Fruit fly (Drosophila melanogaster): Measurements from ENCODE around the gene qm.
A peak's percentile ranks its signal among the peaks of the same experiment; 100 is the strongest.

The qm gene

dm6 chr3L:7360324-7360852 is 12.3 kb downstream of the qm start, which contains the start of gene Sec63:
Gene Sec63 (plus strand): TSS chr3L:7360561.
- TF ChIP-seq cnc (optimal IDR thresholded peaks at IDR 0.05) (no peak), ovo (GFP tag; optimal IDR thresholded peaks at IDR 0.05) (peak; percentile 49), cic (GFP tag; optimal IDR thresholded peaks at IDR 0.05) (no peak), CG1620 (GFP tag; optimal IDR thresholded peaks at IDR 0.05) (peak; percentile 40), CG12768 (GFP tag; optimal IDR thresholded peaks at IDR 0.05) (no peak), toe (GFP tag; optimal IDR thresholded peaks at IDR 0.05) (no peak), Mnt (GFP tag; optimal IDR thresholded peaks at IDR 0.05) (peak; percentile 12), pad (GFP tag; optimal IDR thresholded peaks at IDR 0.05) (peak; percentile 42), CG7101 (tag; optimal IDR thresholded peaks at IDR 0.05) (no peak), CG33017 (tag; optimal IDR thresholded peaks at IDR 0.05) (no peak), CG11617 (GFP tag; optimal IDR thresholded peaks at IDR 0.05) (peak; percentile 5), Hr96 (GFP tag; optimal IDR thresholded peaks at IDR 0.05) (peak; percentile 46), CG14711 (tag; optimal IDR thresholded peaks at IDR 0.05) (peak; percentile 98)

DNA sequence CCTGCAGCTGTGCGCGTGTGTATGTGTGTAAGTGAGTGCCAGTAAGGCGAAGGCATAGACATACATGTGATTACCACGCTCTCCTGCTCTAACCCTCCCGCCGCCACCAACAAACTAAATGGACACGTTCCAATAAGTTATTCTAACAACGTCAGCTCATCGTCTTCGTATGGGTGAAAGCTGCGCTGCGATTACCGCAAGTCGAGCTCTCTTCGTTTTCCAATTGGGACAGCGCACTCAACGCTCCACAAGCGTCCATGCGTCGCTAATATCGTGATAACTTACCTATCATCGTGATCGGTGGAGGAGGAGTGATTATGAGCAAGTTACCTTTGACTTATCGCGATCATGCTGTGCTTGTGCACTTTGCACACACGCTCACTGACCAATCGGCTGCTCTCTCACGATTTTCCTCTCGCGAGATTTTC is 13.0 kb downstream of the qm start:
- no peak for TF ChIP-seq kay (GFP tag; ENCODE audit: borderline replicate concordance)
- no peak for TF ChIP-seq Hr96 (GFP tag; optimal IDR thresholded peaks at IDR 0.05)
- TF ChIP-seq CG33017 (tag; optimal IDR thresholded peaks at IDR 0.05), result peak; percentile 70
- TF ChIP-seq ovo (GFP tag; optimal IDR thresholded peaks at IDR 0.05), result peak; percentile 26
- TF ChIP-seq toe (GFP tag; optimal IDR thresholded peaks at IDR 0.05), result no peak
- no peak for TF ChIP-seq cnc (optimal IDR thresholded peaks at IDR 0.05)
- peak; percentile 71 for TF ChIP-seq CG12768 (GFP tag; optimal IDR thresholded peaks at IDR 0.05)
- peak; percentile 27 for TF ChIP-seq CG7101 (tag; optimal IDR thresholded peaks at IDR 0.05)
- TF ChIP-seq cic (GFP tag; optimal IDR thresholded peaks at IDR 0.05), result peak; percentile 86
- no peak for TF ChIP-seq CG14711 (tag; optimal IDR thresholded peaks at IDR 0.05)
- TF ChIP-seq CG1620 (GFP tag; optimal IDR thresholded peaks at IDR 0.05), result no peak
- peak; percentile 32 for TF ChIP-seq CG7045 (GFP tag; optimal IDR thresholded peaks at IDR 0.05)
- peak; percentile 52 for TF ChIP-seq bab1 (GFP tag; optimal IDR thresholded peaks at IDR 0.05)
- TF ChIP-seq Clk (GFP tag; optimal IDR thresholded peaks at IDR 0.05), result no peak
- no peak for TF ChIP-seq Crg-1 (GFP tag; optimal IDR thresholded peaks at IDR 0.05)
- TF ChIP-seq pad (GFP tag; optimal IDR thresholded peaks at IDR 0.05), result peak; percentile 57
- no peak for TF ChIP-seq CG11617 (GFP tag; optimal IDR thresholded peaks at IDR 0.05)
- peak; percentile 88 for TF ChIP-seq tj (GFP tag; optimal IDR thresholded peaks at IDR 0.05)
- peak; percentile 93 for TF ChIP-seq Mnt (GFP tag; optimal IDR thresholded peaks at IDR 0.05)
- no peak for TF ChIP-seq CG5204 (GFP tag; optimal IDR thresholded peaks at IDR 0.05)

dm6 chr3L:7364717-7365278 is 16.7 kb downstream of the qm start:
- TF ChIP-seq Clk (GFP tag; optimal IDR thresholded peaks at IDR 0.05) (no peak), CG7101 (tag; optimal IDR thresholded peaks at IDR 0.05) (no peak), Hr96 (GFP tag; optimal IDR thresholded peaks at IDR 0.05) (no peak), cnc (optimal IDR thresholded peaks at IDR 0.05) (no peak), bab1 (GFP tag; optimal IDR thresholded peaks at IDR 0.05) (no peak), CG12768 (GFP tag; optimal IDR thresholded peaks at IDR 0.05) (no peak), CG7045 (GFP tag; optimal IDR thresholded peaks at IDR 0.05) (no peak), kay (GFP tag; ENCODE audit: borderline replicate concordance) (no peak), CG33017 (tag; optimal IDR thresholded peaks at IDR 0.05) (no peak), CG5204 (GFP tag; optimal IDR thresholded peaks at IDR 0.05) (no peak), CG1620 (GFP tag; optimal IDR thresholded peaks at IDR 0.05) (no peak), Crg-1 (GFP tag; optimal IDR thresholded peaks at IDR 0.05) (no peak), cic (GFP tag; optimal IDR thresholded peaks at IDR 0.05) (no peak), CG11617 (GFP tag; optimal IDR thresholded peaks at IDR 0.05) (no peak), Mnt (GFP tag; optimal IDR thresholded peaks at IDR 0.05) (no peak), toe (GFP tag; optimal IDR thresholded peaks at IDR 0.05) (no peak), ovo (GFP tag; optimal IDR thresholded peaks at IDR 0.05) (no peak), CG14711 (tag; optimal IDR thresholded peaks at IDR 0.05) (no peak), tj (GFP tag; optimal IDR thresholded peaks at IDR 0.05) (no peak)

DNA sequence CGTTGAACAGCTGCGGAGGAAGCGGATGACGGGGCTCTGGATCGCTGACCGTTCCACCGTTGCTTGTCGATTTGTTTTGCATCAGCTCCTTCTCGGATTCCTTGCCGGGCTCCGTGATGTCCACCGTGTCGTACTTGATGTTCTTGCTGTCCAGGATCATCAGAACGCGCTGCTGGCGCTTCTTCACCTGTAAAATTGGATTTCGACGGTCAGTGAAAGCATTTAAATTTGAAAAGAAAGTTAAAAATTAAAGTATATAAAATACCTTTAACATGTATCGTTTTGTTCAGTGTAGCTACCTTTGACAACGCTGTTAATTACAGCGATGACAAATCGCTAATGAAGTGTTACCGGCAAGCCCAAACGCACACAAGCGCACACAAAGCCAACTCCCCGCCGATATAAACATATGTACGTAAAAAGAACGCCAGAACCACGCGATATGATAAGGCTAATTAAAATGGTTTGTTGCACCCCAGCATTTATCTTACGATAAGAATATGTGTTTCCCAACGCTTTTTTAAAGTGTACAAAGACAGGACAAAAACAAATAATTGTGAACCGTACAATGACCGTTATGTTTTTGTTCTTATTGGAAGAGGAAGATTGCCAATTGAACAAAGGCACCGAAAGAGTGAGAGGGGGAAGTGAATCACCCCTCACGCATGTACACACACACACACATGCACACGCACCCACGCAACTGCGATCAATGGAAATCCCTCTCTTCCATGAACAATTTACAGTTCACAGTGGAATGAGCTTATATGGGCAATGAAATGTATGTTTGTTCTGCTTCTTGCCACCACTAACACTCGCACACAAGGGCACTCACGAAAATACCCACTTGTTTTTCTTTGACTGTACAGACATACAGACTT is 19.9 kb downstream of the qm start:
- TF ChIP-seq CG1620 (GFP tag; optimal IDR thresholded peaks at IDR 0.05) (no peak), CG12768 (GFP tag; optimal IDR thresholded peaks at IDR 0.05) (no peak), Hr96 (GFP tag; optimal IDR thresholded peaks at IDR 0.05) (no peak), kay (GFP tag; ENCODE audit: borderline replicate concordance) (peak; percentile 92), CG5204 (GFP tag; optimal IDR thresholded peaks at IDR 0.05) (no peak), CG11617 (GFP tag; optimal IDR thresholded peaks at IDR 0.05) (peak; percentile 5), CG14711 (tag; optimal IDR thresholded peaks at IDR 0.05) (no peak), ovo (GFP tag; optimal IDR thresholded peaks at IDR 0.05) (peak; percentile 91), bab1 (GFP tag; optimal IDR thresholded peaks at IDR 0.05) (no peak), cnc (optimal IDR thresholded peaks at IDR 0.05) (no peak), CG7101 (tag; optimal IDR thresholded peaks at IDR 0.05) (no peak), tj (GFP tag; optimal IDR thresholded peaks at IDR 0.05) (no peak), cic (GFP tag; optimal IDR thresholded peaks at IDR 0.05) (peak; percentile 50), Crg-1 (GFP tag; optimal IDR thresholded peaks at IDR 0.05) (peak; percentile 7), pad (GFP tag; optimal IDR thresholded peaks at IDR 0.05) (peak; percentile 99), CG33017 (tag; optimal IDR thresholded peaks at IDR 0.05) (no peak), Mnt (GFP tag; optimal IDR thresholded peaks at IDR 0.05) (peak; percentile 44), toe (GFP tag; optimal IDR thresholded peaks at IDR 0.05) (no peak)

dm6 chr3L:7368934-7369333 is 20.8 kb downstream of the qm start, which contains the start of gene Sh3beta:
Gene Sh3beta (minus strand): TSS chr3L:7369260.
- TF ChIP-seq CG33017 (tag; optimal IDR thresholded peaks at IDR 0.05) (no peak), cnc (optimal IDR thresholded peaks at IDR 0.05) (no peak), kay (GFP tag; ENCODE audit: borderline replicate concordance) (peak; percentile 41), Mnt (GFP tag; optimal IDR thresholded peaks at IDR 0.05) (no peak), CG7045 (GFP tag; optimal IDR thresholded peaks at IDR 0.05) (no peak), Crg-1 (GFP tag; optimal IDR thresholded peaks at IDR 0.05) (no peak), CG11617 (GFP tag; optimal IDR thresholded peaks at IDR 0.05) (no peak), ovo (GFP tag; optimal IDR thresholded peaks at IDR 0.05) (no peak)

Measured in whole organism, adult.